Worm (Caenorhabditis elegans): ENCODE data around the gene cylc-1.

cylc-1 gene

ce11 chrIV:5183755-5184166, 41.8 kb downstream of the cylc-1 start, which contains the start of gene W03F8.4 (continued):
- peak; percentile 91 for TF ChIP-seq lin-1 (GFP tag; IDR thresholded peaks at IDR 0.05)
- TF ChIP-seq D1046.2 (GFP tag; IDR thresholded peaks at IDR 0.05), result 0 out of 2 replicates have a peak, but pooled peaks have one; percentile 47
- peak; percentile 69 for TF ChIP-seq lin-15B (tag; optimal IDR thresholded peaks at IDR 0.05)
- no peak for TF ChIP-seq F26F4.8 (GFP tag; conservative IDR thresholded peaks at IDR 0.05)
- no peak for TF ChIP-seq pqm-1 (tag; optimal IDR thresholded peaks at IDR 0.05)
- peak in 1 of 2 experiments; percentile 86 for TF ChIP-seq unc-62 (GFP tag; optimal IDR thresholded peaks at IDR 0.05 in 1 of 2)
- TF ChIP-seq unc-62 (tag; optimal IDR thresholded peaks at IDR 0.05), result no peak
- no peak for TF ChIP-seq dmd-9 (GFP tag; IDR thresholded peaks at IDR 0.05)
- peak; percentile 67; the same call in 1 of the 2 replicates for TF ChIP-seq tra-1 (GFP tag; IDR thresholded peaks at IDR 0.05)
- no peak for TF ChIP-seq cey-2 (tag; optimal IDR thresholded peaks at IDR 0.05; ENCODE audit: borderline replicate concordance, insufficient read depth)
- TF ChIP-seq zfp-3 (GFP tag; conservative IDR thresholded peaks at IDR 0.05), result no peak; the same call in 1 of the 2 replicates
- TF ChIP-seq dmd-8 (GFP tag; IDR thresholded peaks at IDR 0.05), result no peak
- peak; percentile 56; the same call in 1 of the 2 replicates for TF ChIP-seq mdt-29 (GFP tag; IDR thresholded peaks at IDR 0.05)
- TF ChIP-seq spr-3 (GFP tag; optimal IDR thresholded peaks at IDR 0.05), result peak; percentile 65
- no peak for TF ChIP-seq ceh-32 (tag; optimal IDR thresholded peaks at IDR 0.05; ENCODE audit: poor library complexity)
- TF ChIP-seq nhr-10 (tag; optimal IDR thresholded peaks at IDR 0.05), result no peak
- TF ChIP-seq set-16 (GFP tag; IDR thresholded peaks at IDR 0.05), result no peak
- no peak for TF ChIP-seq ceh-82 (tag; optimal IDR thresholded peaks at IDR 0.05)
- TF ChIP-seq mes-2 (tag; optimal IDR thresholded peaks at IDR 0.05; ENCODE audit: poor library complexity, severe bottlenecking), result peak; percentile 95
- no peak for TF ChIP-seq fos-1 (tag; optimal IDR thresholded peaks at IDR 0.05)
- TF ChIP-seq dpl-1 (GFP tag; optimal IDR thresholded peaks at IDR 0.05), result peak; percentile 99
- no peak for TF ChIP-seq zip-11 (GFP tag; IDR thresholded peaks at IDR 0.05)
- TF ChIP-seq snpc-4 (tag; optimal IDR thresholded peaks at IDR 0.05), result peak; percentile 54
- peak; percentile 96 for TF ChIP-seq T26A8.4 (GFP tag; IDR thresholded peaks at IDR 0.05)
- TF ChIP-seq ceh-44 (GFP tag; IDR thresholded peaks at IDR 0.05), result no peak
- TF ChIP-seq tag-97 (GFP tag; IDR thresholded peaks at IDR 0.05), result no peak
- TF ChIP-seq zfp-2 (tag; optimal IDR thresholded peaks at IDR 0.05), result peak; percentile 47
- peak; percentile 89 for TF ChIP-seq hmg-1.1 (GFP tag; IDR thresholded peaks at IDR 0.05)
- no peak for TF ChIP-seq nhr-111 (GFP tag; optimal IDR thresholded peaks at IDR 0.05)
- peak; percentile 92 for TF ChIP-seq lin-38 (GFP tag; IDR thresholded peaks at IDR 0.05)
- no peak for TF ChIP-seq mxl-2 (GFP tag; conservative IDR thresholded peaks at IDR 0.05)
- no peak for TF ChIP-seq gei-8 (GFP tag; optimal IDR thresholded peaks at IDR 0.05)
- no peak for TF ChIP-seq lir-3 (tag; optimal IDR thresholded peaks at IDR 0.05)
- TF ChIP-seq Y5F2A.4 (GFP tag; optimal IDR thresholded peaks at IDR 0.05), result no peak
- TF ChIP-seq dve-1 (tag; optimal IDR thresholded peaks at IDR 0.05; ENCODE audit: insufficient read depth), result no peak
- TF ChIP-seq pha-4 (GFP tag; IDR thresholded peaks at IDR 0.05), result no peak
- no peak for TF ChIP-seq pha-4 (tag; optimal IDR thresholded peaks at IDR 0.05)
- no peak for TF ChIP-seq lin-39 (tag; optimal IDR thresholded peaks at IDR 0.05)
- peak; percentile 61 to 95 for TF ChIP-seq lsy-2 (tag; optimal IDR thresholded peaks at IDR 0.05)
- TF ChIP-seq ztf-7 (tag; optimal IDR thresholded peaks at IDR 0.05), result no peak
- TF ChIP-seq mxl-3 (GFP tag; optimal IDR thresholded peaks at IDR 0.05), result peak; percentile 55
- TF ChIP-seq zag-1 (tag; optimal IDR thresholded peaks at IDR 0.05), result no peak
- peak; percentile 85 for TF ChIP-seq nhr-11 (tag; optimal IDR thresholded peaks at IDR 0.05)
- peak; percentile 82 for TF ChIP-seq nhr-48 (tag; optimal IDR thresholded peaks at IDR 0.05)
- peak; percentile 86; the same call in 1 of the 2 replicates for TF ChIP-seq arid-1 (GFP tag; conservative IDR thresholded peaks at IDR 0.05)
- peak; percentile 83 for TF ChIP-seq F37D6.2 (tag; optimal IDR thresholded peaks at IDR 0.05)
- peak; percentile 91 for TF ChIP-seq nhr-77 (tag; optimal IDR thresholded peaks at IDR 0.05)
- peak; percentile 65; the same call in 1 of the 2 replicates for TF ChIP-seq daf-19 (GFP tag; conservative IDR thresholded peaks at IDR 0.05)
- TF ChIP-seq duxl-1 (tag; optimal IDR thresholded peaks at IDR 0.05; ENCODE audit: poor library complexity), result peak; percentile 90
- peak; percentile 97 for TF ChIP-seq aha-1 (tag)
- no peak for TF ChIP-seq unc-39 (tag; optimal IDR thresholded peaks at IDR 0.05)
- TF ChIP-seq mep-1 (tag; optimal IDR thresholded peaks at IDR 0.05), result peak; percentile 95

Measured in whole organism, L4 larva.